Fruit fly (Drosophila melanogaster) whole organism, embryonic: ENCODE measurements around the gene lva.

Source experiments
- Aef1 ChIP-seq: fragments of 200-800 bp; sonication (Bioruptor generic); IDR thresholded peaks from 3 replicates; pipeline ENCODE4 v1.3.6; 2022; ENCODE audit warnings: missing biosample characterization, missing genetic modification characterization
- Atf3 ChIP-seq: fragments of 200-800 bp; sonication (Bioruptor generic); optimal IDR thresholded peaks from 3 replicates; lab custom pipeline; 2016; ENCODE audit warnings: missing biosample characterization, missing genetic modification characterization
- B-H1 ChIP-seq: fragments of 200-800 bp; sonication (Bioruptor generic); IDR thresholded peaks from 3 replicates; pipeline ENCODE4 v1.3.6; 2022; ENCODE audit warnings: missing biosample characterization, missing genetic modification characterization
- Blimp-1 ChIP-seq: fragments of 200-800 bp; sonication (Bioruptor generic); optimal IDR thresholded peaks from 3 replicates; lab custom pipeline; 2018; ENCODE audit warnings: missing biosample characterization, missing genetic modification characterization, mild to moderate bottlenecking, moderate library complexity, missing genetic modification reagents
- Bteb2 ChIP-seq: fragments of 200-800 bp; sonication (Bioruptor generic); optimal IDR thresholded peaks from 2 replicates; lab custom pipeline; 2016; ENCODE audit warnings: missing biosample characterization, missing genetic modification characterization
- C15 ChIP-seq: fragments of 200-800 bp; sonication (Bioruptor generic); IDR thresholded peaks from 3 replicates; pipeline ENCODE4 v1.3.6; 2022; ENCODE audit warnings: missing biosample characterization, missing genetic modification characterization
- CG1024 ChIP-seq: fragments of 200-800 bp; sonication (Bioruptor generic); IDR thresholded peaks from 2 replicates; pipeline ENCODE4 v1.3.6; 2022; ENCODE audit warnings: missing biosample characterization, missing genetic modification characterization
- CG10321 ChIP-seq: fragments of 200-800 bp; sonication (Bioruptor generic); IDR thresholded peaks from 2 replicates; pipeline ENCODE4 v1.3.6; 2022; ENCODE audit warnings: missing biosample characterization, missing genetic modification characterization
- CG10462 ChIP-seq: fragments of 200-800 bp; sonication (Bioruptor generic); optimal IDR thresholded peaks from 2 replicates; lab custom pipeline; 2016; ENCODE audit warnings: missing biosample characterization, missing genetic modification characterization
- CG11247 ChIP-seq: fragments of 200-800 bp; sonication (Bioruptor generic); IDR thresholded peaks from 2 replicates; pipeline ENCODE4 v1.3.6; 2022; ENCODE audit warnings: missing biosample characterization, missing genetic modification characterization
- CG11398 ChIP-seq: fragments of 200-800 bp; sonication (Bioruptor generic); optimal IDR thresholded peaks from 2 replicates; lab custom pipeline; 2016; ENCODE audit warnings: missing biosample characterization, missing genetic modification characterization
- CG11560 ChIP-seq: fragments of 200-800 bp; sonication (Bioruptor generic); IDR thresholded peaks from 3 replicates; pipeline ENCODE4 v1.3.6; 2022; ENCODE audit warnings: missing biosample characterization, missing genetic modification characterization
- CG12391 ChIP-seq: fragments of 200-800 bp; sonication (Bioruptor generic); optimal IDR thresholded peaks from 3 replicates; lab custom pipeline; 2018; ENCODE audit warnings: missing biosample characterization, mild to moderate bottlenecking, missing genetic modification characterization, moderate library complexity
- CG12942 ChIP-seq: fragments of 200-800 bp; sonication (Bioruptor generic); optimal IDR thresholded peaks from 3 replicates; lab custom pipeline; 2016; ENCODE audit warnings: missing biosample characterization, missing genetic modification characterization
- CG13624 ChIP-seq: fragments of 200-800 bp; sonication (Bioruptor generic); optimal IDR thresholded peaks from 2 replicates; lab custom pipeline; 2016; ENCODE audit warnings: missing biosample characterization, missing genetic modification characterization
- CG18764 ChIP-seq: fragments of 200-800 bp; sonication (Bioruptor generic); optimal IDR thresholded peaks from 3 replicates; lab custom pipeline; 2016; ENCODE audit warnings: missing biosample characterization, missing genetic modification characterization
- CG30431 ChIP-seq: fragments of 200-800 bp; sonication (Bioruptor generic); optimal IDR thresholded peaks from 2 replicates; lab custom pipeline; 2017; ENCODE audit warnings: missing biosample characterization, missing genetic modification characterization
- CG31388 ChIP-seq: fragments of 200-800 bp; sonication (Bioruptor generic); optimal IDR thresholded peaks from 2 replicates; lab custom pipeline; 2016; ENCODE audit warnings: missing biosample characterization, missing genetic modification characterization
- CG32767 ChIP-seq: fragments of 200-800 bp; sonication (Bioruptor generic); IDR thresholded peaks from 2 replicates; pipeline ENCODE4 v1.3.6; 2022; ENCODE audit warnings: missing biosample characterization, missing genetic modification characterization
- CG6254 ChIP-seq: fragments of 200-800 bp; sonication (Bioruptor generic); optimal IDR thresholded peaks from 3 replicates; lab custom pipeline; 2017; ENCODE audit warnings: mild to moderate bottlenecking, missing biosample characterization, missing genetic modification reagents, missing genetic modification characterization
- CG6654 ChIP-seq: fragments of 200-800 bp; sonication (Bioruptor generic); optimal IDR thresholded peaks from 2 replicates; lab custom pipeline; 2017; ENCODE audit warnings: missing biosample characterization, mild to moderate bottlenecking, missing genetic modification characterization
- CG7271 ChIP-seq: fragments of 200-800 bp; sonication (Bioruptor generic); optimal IDR thresholded peaks from 2 replicates; lab custom pipeline; 2018; ENCODE audit warnings: missing biosample characterization, mild to moderate bottlenecking, missing genetic modification characterization, moderate library complexity
- CG8089 ChIP-seq: fragments of 200-800 bp; sonication (Bioruptor generic); optimal IDR thresholded peaks from 3 replicates; lab custom pipeline; 2016; ENCODE audit warnings: missing biosample characterization, missing genetic modification characterization
- CG8478 ChIP-seq: fragments of >200 bp; optimal IDR thresholded peaks from 2 replicates; lab custom pipeline; 2018
- CG8765 ChIP-seq: fragments of 200-800 bp; sonication (Bioruptor generic); IDR thresholded peaks from 2 replicates; pipeline ENCODE4 v1.3.6; 2022; ENCODE audit warnings: missing biosample characterization, missing genetic modification characterization
- Dfd ChIP-seq, 2 experiments: fragments of >200 bp; optimal IDR thresholded peaks; 2 replicates each; lab custom pipeline; 2017; ENCODE audit warnings: missing biosample characterization in 2 of 2, missing genetic modification characterization in 2 of 2
- Dip3 ChIP-seq: fragments of 200-800 bp; sonication (Bioruptor generic); optimal IDR thresholded peaks from 3 replicates; lab custom pipeline; 2016; ENCODE audit warnings: missing biosample characterization, missing genetic modification characterization
- Fer1 ChIP-seq: fragments of 200-800 bp; sonication (Bioruptor generic); optimal IDR thresholded peaks from 2 replicates; lab custom pipeline; 2017; ENCODE audit warnings: missing biosample characterization, mild to moderate bottlenecking, missing genetic modification characterization
- GATAe ChIP-seq: fragments of 200-800 bp; sonication (Bioruptor generic); conservative IDR thresholded peaks from 2 replicates; pipeline ENCODE4 v1.3.6; 2022; ENCODE audit warnings: missing biosample characterization, missing genetic modification characterization
- Kr ChIP-seq: fragments of 200-800 bp; sonication (Bioruptor generic); optimal IDR thresholded peaks from 2 replicates; lab custom pipeline; 2017; ENCODE audit warnings: missing biosample characterization, mild to moderate bottlenecking, missing genetic modification characterization
- Mes4 ChIP-seq: fragments of 200-800 bp; sonication (Bioruptor generic); optimal IDR thresholded peaks from 2 replicates; lab custom pipeline; 2016; ENCODE audit warnings: missing biosample characterization, missing genetic modification characterization
- NC2β ChIP-seq: fragments of 200-800 bp; sonication (Bioruptor generic); optimal IDR thresholded peaks from 2 replicates; lab custom pipeline; 2016; ENCODE audit warnings: missing biosample characterization, missing genetic modification characterization
- Opbp ChIP-seq: fragments of 200-800 bp; sonication (Bioruptor generic); IDR thresholded peaks from 3 replicates; pipeline ENCODE4 v1.3.6; 2022; ENCODE audit warnings: missing biosample characterization, missing genetic modification characterization; ENCODE audit not compliant: partially characterized antibody
- YL-1 ChIP-seq: fragments of 200-800 bp; sonication (Bioruptor generic); optimal IDR thresholded peaks from 3 replicates; lab custom pipeline; 2017; ENCODE audit warnings: missing biosample characterization, mild to moderate bottlenecking, missing genetic modification characterization
- al ChIP-seq: fragments of 200-800 bp; sonication (Bioruptor generic); IDR thresholded peaks from 2 replicates; pipeline ENCODE4 v1.3.6; 2022; ENCODE audit warnings: missing biosample characterization, missing genetic modification characterization
- ap ChIP-seq: fragments of 200-800 bp; sonication (Bioruptor generic); IDR thresholded peaks from 2 replicates; pipeline ENCODE4 v1.3.6; 2022; ENCODE audit warnings: missing biosample characterization, missing genetic modification characterization
- dpn ChIP-seq, 2 experiments: fragments of 200-800 bp; sonication (Bioruptor generic); optimal IDR thresholded peaks; 3 replicates each; lab custom pipeline; 2016; ENCODE audit warnings: missing biosample characterization in 2 of 2, missing genetic modification characterization in 2 of 2
- gcm2 ChIP-seq: fragments of 200-800 bp; sonication (Bioruptor generic); optimal IDR thresholded peaks from 2 replicates; lab custom pipeline; 2016; ENCODE audit warnings: missing biosample characterization, missing genetic modification characterization
- inv ChIP-seq: fragments of 200-800 bp; sonication (Bioruptor generic); IDR thresholded peaks from 2 replicates; pipeline ENCODE4 v1.3.6; 2022; ENCODE audit warnings: missing biosample characterization, missing genetic modification characterization; ENCODE audit not compliant: partially characterized antibody
- kay ChIP-seq: fragments of 200-800 bp; sonication (Bioruptor generic); optimal IDR thresholded peaks from 2 replicates; lab custom pipeline; 2016; ENCODE audit warnings: missing biosample characterization, missing genetic modification characterization
- klu ChIP-seq: fragments of 200-800 bp; sonication (Bioruptor generic); IDR thresholded peaks from 2 replicates; pipeline ENCODE4 v1.3.6; 2022; ENCODE audit warnings: missing biosample characterization, missing genetic modification characterization
- nerfin-2 ChIP-seq: fragments of 200-800 bp; sonication (Bioruptor generic); IDR thresholded peaks from 2 replicates; pipeline ENCODE4 v1.3.6; 2022; ENCODE audit warnings: missing biosample characterization, missing genetic modification characterization; ENCODE audit not compliant: partially characterized antibody
- onecut ChIP-seq: fragments of 200-800 bp; sonication (Bioruptor generic); IDR thresholded peaks from 2 replicates; pipeline ENCODE4 v1.3.6; 2022; ENCODE audit warnings: missing biosample characterization, missing genetic modification characterization
- pita ChIP-seq: fragments of 200-800 bp; sonication (Bioruptor generic); optimal IDR thresholded peaks from 2 replicates; lab custom pipeline; 2017; ENCODE audit warnings: missing biosample characterization, mild to moderate bottlenecking, missing genetic modification characterization
- pzg ChIP-seq: fragments of 200-800 bp; sonication (Bioruptor generic); optimal IDR thresholded peaks from 3 replicates; lab custom pipeline; 2018; ENCODE audit warnings: missing biosample characterization, mild to moderate bottlenecking, missing genetic modification characterization, moderate library complexity
- sens ChIP-seq: fragments of 200-800 bp; sonication (Bioruptor generic); peaks from one replicate; lab custom pipeline; 2016; ENCODE audit warnings: missing biosample characterization, missing genetic modification characterization
- slbo ChIP-seq: fragments of 200-800 bp; sonication (Bioruptor generic); IDR thresholded peaks from 2 replicates; pipeline ENCODE4 v1.3.6; 2022; ENCODE audit warnings: missing biosample characterization, missing genetic modification characterization
- sqz ChIP-seq: fragments of 200-800 bp; sonication (Bioruptor generic); optimal IDR thresholded peaks from 3 replicates; lab custom pipeline; 2018; ENCODE audit warnings: missing biosample characterization, mild to moderate bottlenecking, missing genetic modification characterization
- tx ChIP-seq: fragments of 200-800 bp; sonication (Bioruptor generic); optimal IDR thresholded peaks from 2 replicates; lab custom pipeline; 2016; ENCODE audit warnings: missing biosample characterization, missing genetic modification characterization
- vfl ChIP-seq: fragments of 200-800 bp; sonication (Bioruptor generic); optimal IDR thresholded peaks from 2 replicates; lab custom pipeline; 2016; ENCODE audit warnings: missing biosample characterization, missing genetic modification characterization
- wdn ChIP-seq: fragments of 200-800 bp; sonication (Bioruptor generic); IDR thresholded peaks from 2 replicates; pipeline ENCODE4 v1.3.6; 2022; ENCODE audit warnings: missing biosample characterization, missing genetic modification characterization

The lva gene

DNA sequence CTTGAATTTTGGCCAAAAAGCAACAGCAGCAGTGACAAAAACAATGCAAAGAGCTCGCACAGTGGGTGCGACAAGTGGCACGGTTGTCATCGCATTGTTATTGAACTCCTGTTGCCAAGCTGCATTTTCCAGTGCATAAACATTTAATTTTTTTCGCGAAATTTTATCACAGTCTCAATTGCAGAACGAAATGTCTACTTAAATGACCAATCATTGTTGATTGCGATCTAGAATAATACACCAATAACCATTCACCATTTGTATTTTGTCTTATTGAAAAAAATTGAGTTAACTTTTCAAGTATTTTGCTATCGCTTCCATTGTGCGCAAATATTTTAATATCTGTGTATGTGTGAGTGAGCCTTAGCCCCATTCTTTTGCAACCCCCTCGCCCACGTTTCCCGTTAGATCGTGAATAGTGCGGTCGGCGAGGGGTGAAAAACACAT, 14.9 kb downstream of the lva start (continued):
- TF ChIP-seq CG7271 (tag; lab: Kevin White, UChicago) (no peak), CG12942 (GFP tag; lab: Kevin White, UChicago) (no peak), slbo (GFP tag; lab: Robert Waterston, UW) (peak; percentile 54), CG11398 (GFP tag; lab: Kevin White, UChicago) (no peak), CG11247 (no peak), CG1024 (GFP tag; lab: Robert Waterston, UW) (no peak), Dfd (GFP tag; optimal IDR thresholded peaks at IDR 0.05; lab: Kevin White, UChicago) (no peak), CG13624 (no peak), Kr (GFP tag; lab: Kevin White, UChicago) (no peak), Bteb2 (GFP tag; lab: Kevin White, UChicago) (no peak), YL-1 (no peak), al (GFP tag; lab: Robert Waterston, UW) (peak; percentile 68), Fer1 (GFP tag; lab: Kevin White, UChicago) (no peak), CG8089 (GFP tag; lab: Kevin White, UChicago) (no peak), dpn (GFP tag; optimal IDR thresholded peaks at IDR 0.05; lab: Kevin White, UChicago) (peak in 1 of 2 experiments; percentile 13), GATAe (GFP tag; lab: Robert Waterston, UW) (no peak), NC2β (GFP tag; lab: Kevin White, UChicago) (no peak), CG10462 (GFP tag; lab: Kevin White, UChicago) (no peak)

- TF ChIP-seq kay (GFP tag; lab: Kevin White, UChicago), result no peak
- no peak for TF ChIP-seq Dip3 (GFP tag; lab: Kevin White, UChicago)
- TF ChIP-seq wdn, result no peak
- TF ChIP-seq pzg (GFP tag; lab: Kevin White, UChicago), result no peak
- TF ChIP-seq vfl (GFP tag; lab: Kevin White, UChicago), result no peak
- no peak for TF ChIP-seq CG30431
- TF ChIP-seq Aef1 (GFP tag; lab: Robert Waterston, UW), result peak; percentile 10; the same call in 1 of the 3 replicates
- TF ChIP-seq Mes4 (GFP tag; lab: Kevin White, UChicago), result no peak
- no peak for TF ChIP-seq CG12391 (tag; lab: Kevin White, UChicago)
- 0 out of 3 replicates have a peak, but pooled peaks have one; percentile 9 for TF ChIP-seq Opbp
- TF ChIP-seq CG6254 (GFP tag; lab: Kevin White, UChicago), result no peak
- TF ChIP-seq onecut, result no peak
- TF ChIP-seq CG6654 (GFP tag; lab: Kevin White, UChicago), result no peak
- no peak for TF ChIP-seq CG18764
- TF ChIP-seq B-H1, result no peak
- no peak for TF ChIP-seq Atf3 (GFP tag; lab: Kevin White, UChicago)
- TF ChIP-seq klu (GFP tag; lab: Robert Waterston, UW), result no peak
- no peak for TF ChIP-seq ap (GFP tag; lab: Robert Waterston, UW)
- no peak for TF ChIP-seq sens
- TF ChIP-seq tx (GFP tag; lab: Kevin White, UChicago), result no peak
- TF ChIP-seq CG8765 (GFP tag; lab: Robert Waterston, UW), result no peak
- TF ChIP-seq pita (GFP tag; lab: Kevin White, UChicago), result no peak
- TF ChIP-seq inv (GFP tag; lab: Robert Waterston, UW), result no peak
- TF ChIP-seq CG32767 (GFP tag; lab: Robert Waterston, UW), result no peak
- no peak for TF ChIP-seq CG31388
- no peak for TF ChIP-seq CG11560 (tag; lab: Robert Waterston, UW)
- no peak for TF ChIP-seq CG10462 (GFP tag; lab: Kevin White, UChicago)
- no peak for TF ChIP-seq dpn (GFP tag; optimal IDR thresholded peaks at IDR 0.05; lab: Kevin White, UChicago)
- TF ChIP-seq CG10321 (GFP tag; lab: Robert Waterston, UW), result peak; percentile 37
- peak; percentile 6 for TF ChIP-seq sqz
- TF ChIP-seq gcm2 (GFP tag; lab: Kevin White, UChicago), result no peak
- peak; percentile 78 for TF ChIP-seq CG8478 (lab: Kevin White, UChicago)
- TF ChIP-seq C15 (GFP tag; lab: Robert Waterston, UW), result no peak
- no peak for TF ChIP-seq nerfin-2 (GFP tag; lab: Robert Waterston, UW)
- peak; percentile 23 for TF ChIP-seq Blimp-1 (GFP tag; lab: Kevin White, UChicago)
Observed at dm6 chrX:3949409-3950178, 15.5 kb downstream of the lva start.
